Worm (Caenorhabditis elegans): ENCODE measurements around the gene acox-3.
"Not testable (repeated sequence)": the region's sequence is repeated elsewhere in the genome, so short reads cannot be mapped to it uniquely, and the experiment has no call there.

DNA sequence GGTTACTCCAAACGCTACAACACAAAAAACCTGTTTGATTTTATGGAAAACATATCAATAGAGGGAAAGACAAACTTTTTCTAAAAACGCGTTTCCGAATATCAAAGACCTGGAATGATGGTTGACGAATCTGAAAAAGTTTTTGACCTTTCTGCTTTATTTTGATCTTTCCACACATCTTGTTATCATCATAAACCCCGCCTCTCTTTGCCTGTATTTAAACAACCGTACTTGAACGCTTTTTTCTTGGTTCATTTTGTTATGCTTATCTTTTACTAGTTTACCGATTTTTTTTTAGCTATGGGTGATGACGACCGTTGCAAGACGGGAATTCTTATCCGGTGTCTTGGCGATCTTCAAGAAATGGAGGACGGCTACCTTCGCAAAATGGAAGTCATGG, 4.7 kb upstream of the acox-3 start, which contains the start of gene T13A10.2:
- TF ChIP-seq nhr-28 (tag; optimal IDR thresholded peaks at IDR 0.05); nhr-76 (tag; optimal IDR thresholded peaks at IDR 0.05); tbx-8 (GFP tag; optimal IDR thresholded peaks at IDR 0.05); M03D4.4 (tag; optimal IDR thresholded peaks at IDR 0.05); unc-39 (tag; optimal IDR thresholded peaks at IDR 0.05); nhr-12 (tag; optimal IDR thresholded peaks at IDR 0.05); flh-1 (GFP tag; optimal IDR thresholded peaks at IDR 0.05); sem-2 (GFP tag; optimal IDR thresholded peaks at IDR 0.05); elt-3 (tag; optimal IDR thresholded peaks at IDR 0.05); ztf-11 (tag; optimal IDR thresholded peaks at IDR 0.05): not testable (repeated sequence)
